Worm (Caenorhabditis elegans): ENCODE data around the gene ZC376.8.

The ZC376.8 gene

ce11 chrV:14192870-14193269 lies 12.8 kb downstream of the ZC376.8 start (continued):
- TF ChIP-seq madf-6 (GFP tag; IDR thresholded peaks at IDR 0.05) (peak; percentile 94), cebp-1 (GFP tag; IDR thresholded peaks at IDR 0.05) (no peak), cebp-1 (tag; optimal IDR thresholded peaks at IDR 0.05) (no peak), nhr-27 (tag; optimal IDR thresholded peaks at IDR 0.05) (no peak), attf-3 (GFP tag; conservative IDR thresholded peaks at IDR 0.05) (no peak), hrde-1 (tag; optimal IDR thresholded peaks at IDR 0.05; ENCODE audit: borderline replicate concordance) (no peak), ztf-3 (GFP tag; optimal IDR thresholded peaks at IDR 0.05) (no peak), somi-1 (GFP tag; optimal IDR thresholded peaks at IDR 0.05) (no peak), snpc-1.3 (tag; optimal IDR thresholded peaks at IDR 0.05; ENCODE audit: insufficient read depth) (peak; percentile 43), attf-5 (GFP tag; optimal IDR thresholded peaks at IDR 0.05) (no peak), egl-44 (GFP tag; IDR thresholded peaks at IDR 0.05) (no peak), madf-10 (tag; optimal IDR thresholded peaks at IDR 0.05) (no peak), nfya-1 (tag; optimal IDR thresholded peaks at IDR 0.05; ENCODE audit: borderline replicate concordance, insufficient read depth) (no peak), ztf-18 (tag; optimal IDR thresholded peaks at IDR 0.05) (no peak), D2030.7 (GFP tag; IDR thresholded peaks at IDR 0.05) (peak; percentile 72), F57C9.4 (tag; optimal IDR thresholded peaks at IDR 0.05) (no peak), nhr-179 (tag; optimal IDR thresholded peaks at IDR 0.05) (no peak), dpl-1 (GFP tag; optimal IDR thresholded peaks at IDR 0.05) (peak; percentile 18), C06A6.2 (GFP tag; conservative IDR thresholded peaks at IDR 0.05) (no peak), lin-54 (GFP tag; optimal IDR thresholded peaks at IDR 0.05) (peak; percentile 38), ceh-27 (GFP tag; optimal IDR thresholded peaks at IDR 0.05) (no peak), aptf-3 (GFP tag; IDR thresholded peaks at IDR 0.05) (no peak), zim-3 (tag; optimal IDR thresholded peaks at IDR 0.05) (no peak), egl-18 (GFP tag; IDR thresholded peaks at IDR 0.05) (no peak), Y67H2A.10 (GFP tag; conservative IDR thresholded peaks at IDR 0.05) (no peak), ccch-3 (GFP tag; optimal IDR thresholded peaks at IDR 0.05) (no peak), B0336.3 (GFP tag; IDR thresholded peaks at IDR 0.05) (no peak; the same call in 1 of the 2 replicates), F49E8.2 (tag; optimal IDR thresholded peaks at IDR 0.05; ENCODE audit: insufficient read depth) (peak; percentile 42), repo-1 (tag; optimal IDR thresholded peaks at IDR 0.05) (no peak), hsf-1 (GFP tag; IDR thresholded peaks at IDR 0.05) (no peak), him-1 (tag; optimal IDR thresholded peaks at IDR 0.05) (peak; percentile 69), tlf-1 (GFP tag; optimal IDR thresholded peaks at IDR 0.05) (no peak), bed-1 (GFP tag; IDR thresholded peaks at IDR 0.05) (no peak), F23B12.7 (tag; optimal IDR thresholded peaks at IDR 0.05; ENCODE audit: insufficient read depth) (no peak), C17E4.6 (GFP tag; IDR thresholded peaks at IDR 0.05) (no peak), snpc-4 (GFP tag; optimal IDR thresholded peaks at IDR 0.05) (no peak), snpc-4 (tag; optimal IDR thresholded peaks at IDR 0.05) (no peak), F52B5.7 (tag; optimal IDR thresholded peaks at IDR 0.05) (no peak), xnd-1 (tag; optimal IDR thresholded peaks at IDR 0.05) (peak; percentile 93), hmg-1.2 (GFP tag; IDR thresholded peaks at IDR 0.05) (no peak), Y53G8AR.9 (GFP tag; conservative IDR thresholded peaks at IDR 0.05) (0 out of 2 replicates have a peak, but pooled peaks have one; percentile 17), efl-1 (GFP tag; optimal IDR thresholded peaks at IDR 0.05) (peak; percentile 14), lsl-1 (GFP tag; optimal IDR thresholded peaks at IDR 0.05) (peak; percentile 96), dpff-1 (tag; optimal IDR thresholded peaks at IDR 0.05) (no peak)

Data from whole organism, young adult.